Fruit fly (Drosophila melanogaster) whole organism, embryonic: ENCODE measurements around the gene v.
"Not testable (repeated sequence)": the region's sequence is repeated elsewhere in the genome, so short reads cannot be mapped to it uniquely, and the experiment has no call there.

Source experiments
- ATbp ChIP-seq: fragments of 200-800 bp; sonication (Bioruptor generic); optimal IDR thresholded peaks from 2 replicates; lab custom pipeline; 2017; ENCODE audit warnings: missing biosample characterization, mild to moderate bottlenecking, missing genetic modification characterization, missing genetic modification reagents
- Blimp-1 ChIP-seq: fragments of 200-800 bp; sonication (Bioruptor generic); optimal IDR thresholded peaks from 3 replicates; lab custom pipeline; 2018; ENCODE audit warnings: missing biosample characterization, missing genetic modification characterization, mild to moderate bottlenecking, moderate library complexity, missing genetic modification reagents
- CG10979 ChIP-seq: fragments of 200-800 bp; sonication (Bioruptor generic); optimal IDR thresholded peaks from 2 replicates; lab custom pipeline; 2018; ENCODE audit warnings: missing biosample characterization, mild to moderate bottlenecking, missing genetic modification characterization, moderate library complexity
- CG11398 ChIP-seq: fragments of 200-800 bp; sonication (Bioruptor generic); optimal IDR thresholded peaks from 2 replicates; lab custom pipeline; 2016; ENCODE audit warnings: missing biosample characterization, missing genetic modification characterization
- CG11723 ChIP-seq: fragments of 200-800 bp; sonication (Bioruptor generic); optimal IDR thresholded peaks from 2 replicates; lab custom pipeline; 2017; ENCODE audit warnings: missing biosample characterization, mild to moderate bottlenecking, missing genetic modification characterization
- CG12104 ChIP-seq: fragments of 200-800 bp; sonication (Bioruptor generic); optimal IDR thresholded peaks from 3 replicates; lab custom pipeline; 2016; ENCODE audit warnings: missing biosample characterization, missing genetic modification characterization
- CG12391 ChIP-seq: fragments of 200-800 bp; sonication (Bioruptor generic); optimal IDR thresholded peaks from 3 replicates; lab custom pipeline; 2018; ENCODE audit warnings: missing biosample characterization, mild to moderate bottlenecking, missing genetic modification characterization, moderate library complexity
- CG12769 ChIP-seq: fragments of 200-800 bp; sonication (Bioruptor generic); optimal IDR thresholded peaks from 2 replicates; lab custom pipeline; 2019; ENCODE audit warnings: missing biosample characterization, mild to moderate bottlenecking, missing genetic modification characterization, moderate library complexity
- CG16779 ChIP-seq: fragments of 200-800 bp; sonication (Bioruptor generic); IDR thresholded peaks from 2 replicates; pipeline ENCODE4 v1.3.6; 2022; ENCODE audit warnings: missing biosample characterization, missing genetic modification characterization
- CG17361 ChIP-seq: fragments of 200-800 bp; sonication (Bioruptor generic); IDR thresholded peaks from 3 replicates; pipeline ENCODE4 v1.3.6; 2022; ENCODE audit warnings: missing biosample characterization, missing genetic modification characterization
- CG17802 ChIP-seq: fragments of 200-800 bp; sonication (Bioruptor generic); optimal IDR thresholded peaks from 2 replicates; lab custom pipeline; 2018; ENCODE audit warnings: missing biosample characterization, mild to moderate bottlenecking, missing genetic modification characterization, moderate library complexity
- CG18262 ChIP-seq: fragments of 200-800 bp; optimal IDR thresholded peaks from 3 replicates; lab custom pipeline; 2019; ENCODE audit warnings: missing biosample characterization, mild to moderate bottlenecking, missing genetic modification characterization, moderate library complexity
- CG18476 ChIP-seq: fragments of 200-800 bp; sonication (Bioruptor generic); optimal IDR thresholded peaks from 2 replicates; lab custom pipeline; 2016; ENCODE audit warnings: missing biosample characterization, mild to moderate bottlenecking, missing genetic modification characterization
- CG31441 ChIP-seq: fragments of 200-800 bp; sonication (Bioruptor generic); IDR thresholded peaks from 2 replicates; pipeline ENCODE4 v1.3.6; 2022; ENCODE audit warnings: missing biosample characterization, missing genetic modification characterization
- CG4328 ChIP-seq: fragments of 200-800 bp; sonication (Bioruptor generic); optimal IDR thresholded peaks from 3 replicates; lab custom pipeline; 2017; ENCODE audit warnings: missing biosample characterization, missing genetic modification reagents, missing genetic modification characterization
- CG6683 ChIP-seq: fragments of 200-800 bp; sonication (Bioruptor generic); optimal IDR thresholded peaks from 2 replicates; lab custom pipeline; 2017; ENCODE audit warnings: missing biosample characterization, mild to moderate bottlenecking, missing genetic modification characterization, missing genetic modification reagents
- CG7556 ChIP-seq: fragments of 200-800 bp; sonication (Bioruptor generic); optimal IDR thresholded peaks from 2 replicates; lab custom pipeline; 2017; ENCODE audit warnings: missing biosample characterization, mild to moderate bottlenecking, missing genetic modification characterization
- CG7987 ChIP-seq: fragments of 200-800 bp; sonication (Bioruptor generic); optimal IDR thresholded peaks from 2 replicates; lab custom pipeline; 2018; ENCODE audit warnings: missing biosample characterization, mild to moderate bottlenecking, missing genetic modification characterization, moderate library complexity
- CG9876 ChIP-seq: fragments of 200-800 bp; sonication (Bioruptor generic); optimal IDR thresholded peaks from 2 replicates; lab custom pipeline; 2016; ENCODE audit warnings: missing biosample characterization, missing genetic modification characterization
- CoRest ChIP-seq: fragments of 200-800 bp; sonication (Bioruptor generic); optimal IDR thresholded peaks from 3 replicates; lab custom pipeline; 2018; ENCODE audit warnings: missing biosample characterization, mild to moderate bottlenecking, missing genetic modification characterization, moderate library complexity
- Doc3 ChIP-seq: fragments of 200-800 bp; sonication (Bioruptor generic); IDR thresholded peaks from 3 replicates; pipeline ENCODE4 v1.3.6; 2022; ENCODE audit warnings: missing biosample characterization, missing genetic modification characterization; ENCODE audit not compliant: partially characterized antibody
- Drgx ChIP-seq: fragments of 200-800 bp; sonication (Bioruptor generic); IDR thresholded peaks from 2 replicates; pipeline ENCODE4 v1.3.6; 2022; ENCODE audit warnings: missing biosample characterization, missing genetic modification characterization
- Fer2 ChIP-seq: fragments of 200-800 bp; sonication (Bioruptor generic); optimal IDR thresholded peaks from 2 replicates; lab custom pipeline; 2018; ENCODE audit warnings: missing biosample characterization, mild to moderate bottlenecking, missing genetic modification characterization, moderate library complexity
- Fer3 ChIP-seq: fragments of 200-800 bp; sonication (Bioruptor generic); optimal IDR thresholded peaks from 2 replicates; lab custom pipeline; 2018; ENCODE audit warnings: missing biosample characterization, mild to moderate bottlenecking, missing genetic modification characterization, moderate library complexity
- H2.0 ChIP-seq: fragments of 200-800 bp; sonication (Bioruptor generic); IDR thresholded peaks from 2 replicates; pipeline ENCODE4 v1.3.6; 2022; ENCODE audit warnings: missing biosample characterization, missing genetic modification characterization
- Hmr ChIP-seq: fragments of 200-800 bp; sonication (Bioruptor generic); optimal IDR thresholded peaks from 3 replicates; lab custom pipeline; 2017; ENCODE audit warnings: mild to moderate bottlenecking, missing biosample characterization, missing genetic modification reagents, missing genetic modification characterization
- Jarid2 ChIP-seq: fragments of 200-800 bp; sonication (Bioruptor generic); optimal IDR thresholded peaks from 3 replicates; lab custom pipeline; 2017; ENCODE audit warnings: mild to moderate bottlenecking, missing biosample characterization, missing genetic modification reagents, missing genetic modification characterization
- Meics ChIP-seq: fragments of 200-800 bp; sonication (Bioruptor generic); optimal IDR thresholded peaks from 2 replicates; lab custom pipeline; 2017; ENCODE audit warnings: missing biosample characterization, mild to moderate bottlenecking, missing genetic modification characterization
- Sox102F ChIP-seq: fragments of 200-800 bp; sonication (Bioruptor generic); optimal IDR thresholded peaks from 2 replicates; lab custom pipeline; 2018; ENCODE audit warnings: missing biosample characterization, mild to moderate bottlenecking, missing genetic modification characterization, moderate library complexity
- Sry-δ ChIP-seq: fragments of 200-800 bp; sonication (Bioruptor generic); optimal IDR thresholded peaks from 2 replicates; lab custom pipeline; 2016; ENCODE audit warnings: missing biosample characterization, missing genetic modification characterization
- Stat92E ChIP-seq, 3 experiments: fragments of >200 bp in 2 of 3; fragments of 200-800 bp in 1 of 3; sonication (Bioruptor generic) in 1 of 3; optimal IDR thresholded peaks; 2 replicates each; lab custom pipeline; 2017 to 2019; ENCODE audit warnings: missing biosample characterization in 3 of 3, missing genetic modification characterization in 3 of 3, mild to moderate bottlenecking in 1 of 3, moderate library complexity in 1 of 3
- ase ChIP-seq: fragments of 200-800 bp; sonication (Bioruptor generic); IDR thresholded peaks from 3 replicates; pipeline ENCODE4 v1.3.6; 2022; ENCODE audit warnings: missing biosample characterization, missing genetic modification characterization
- az2 ChIP-seq: fragments of 200-800 bp; sonication (Bioruptor generic); optimal IDR thresholded peaks from 3 replicates; lab custom pipeline; 2016; ENCODE audit warnings: missing biosample characterization, missing genetic modification characterization
- cg ChIP-seq: fragments of 200-800 bp; sonication (Bioruptor generic); optimal IDR thresholded peaks from 3 replicates; lab custom pipeline; 2019; ENCODE audit warnings: missing biosample characterization, mild to moderate bottlenecking, missing genetic modification characterization, moderate library complexity
- dm ChIP-seq: fragments of 200-800 bp; sonication (Bioruptor generic); optimal IDR thresholded peaks from 3 replicates; lab custom pipeline; 2016; ENCODE audit warnings: missing biosample characterization, missing genetic modification characterization
- dmrt11E ChIP-seq: fragments of 200-800 bp; sonication (Bioruptor generic); optimal IDR thresholded peaks from 3 replicates; lab custom pipeline; 2018; ENCODE audit warnings: missing biosample characterization, mild to moderate bottlenecking, missing genetic modification characterization, moderate library complexity
- kni ChIP-seq: fragments of 200-800 bp; sonication (Bioruptor generic); optimal IDR thresholded peaks from 3 replicates; lab custom pipeline; 2017; ENCODE audit warnings: mild to moderate bottlenecking, missing biosample characterization, missing genetic modification reagents, missing genetic modification characterization
- org-1 ChIP-seq: fragments of 200-800 bp; sonication (Bioruptor generic); optimal IDR thresholded peaks from 2 replicates; lab custom pipeline; 2017; ENCODE audit warnings: missing biosample characterization, missing genetic modification characterization
- peb ChIP-seq: fragments of 200-800 bp; sonication (Bioruptor generic); IDR thresholded peaks from 2 replicates; pipeline ENCODE4 v1.3.6; 2022; ENCODE audit warnings: missing biosample characterization, missing genetic modification characterization
- phol ChIP-seq: fragments of 200-800 bp; sonication (Bioruptor generic); optimal IDR thresholded peaks from 3 replicates; lab custom pipeline; 2018; ENCODE audit warnings: missing biosample characterization, mild to moderate bottlenecking, missing genetic modification characterization, moderate library complexity
- repo ChIP-seq: fragments of 200-800 bp; sonication (Bioruptor generic); optimal IDR thresholded peaks from 2 replicates; lab custom pipeline; 2016; ENCODE audit warnings: missing biosample characterization, missing genetic modification characterization
- sens ChIP-seq: fragments of 200-800 bp; sonication (Bioruptor generic); peaks from one replicate; lab custom pipeline; 2016; ENCODE audit warnings: missing biosample characterization, missing genetic modification characterization

Gene v

dm6 chrX:10950930-10951329 lies 27.2 kb downstream of the v start, which contains the start of gene Rab9Fa:
TSS of gene Rab9Fa (minus strand) at chrX:10951030.
- not testable (repeated sequence) for TF ChIP-seq peb (GFP tag; lab: Robert Waterston, UW); kni; CG18476 (GFP tag; lab: Kevin White, UChicago)

dm6 chrX:10952386-10952785 lies 28.6 kb downstream of the v start, which contains the start of gene Rab9Fb:
TSS of gene Rab9Fb (minus strand) at chrX:10952486.
- TF ChIP-seq Doc3 (GFP tag; lab: Robert Waterston, UW), result no peak
- TF ChIP-seq CG31441 (GFP tag; lab: Robert Waterston, UW), result no peak
- no peak for TF ChIP-seq Jarid2 (GFP tag; lab: Kevin White, UChicago)
- no peak for TF ChIP-seq CG11398 (GFP tag; lab: Kevin White, UChicago)
- TF ChIP-seq CG12769 (tag; lab: Kevin White, UChicago), result no peak
- no peak for TF ChIP-seq CG16779 (GFP tag; lab: Robert Waterston, UW)
- TF ChIP-seq CG11723 (GFP tag; lab: Kevin White, UChicago), result no peak
- TF ChIP-seq Hmr (GFP tag; lab: Kevin White, UChicago), result no peak

dm6 chrX:10953240-10953639 lies 29.5 kb downstream of the v start:
- TF ChIP-seq dmrt11E (tag; lab: Kevin White, UChicago), result no peak
- TF ChIP-seq Blimp-1 (GFP tag; lab: Kevin White, UChicago), result peak; percentile 23
- no peak for TF ChIP-seq dm (GFP tag; lab: Kevin White, UChicago)
- TF ChIP-seq sens (GFP tag; lab: Kevin White, UChicago), result peak; percentile 39
- peak; percentile 15 for TF ChIP-seq ATbp (GFP tag; lab: Kevin White, UChicago)
- TF ChIP-seq Sox102F, result peak; percentile 57
- TF ChIP-seq, all 482 proteins: peak for 4

- TF ChIP-seq Drgx (GFP tag; lab: Robert Waterston, UW), result peak; percentile 16; the same call in 1 of the 2 replicates
- TF ChIP-seq CG4328, result no peak
- TF ChIP-seq CG9876 (GFP tag; lab: Kevin White, UChicago), result no peak
- TF ChIP-seq CG7987 (GFP tag; lab: Kevin White, UChicago), result no peak
- no peak for TF ChIP-seq CG18262 (tag; lab: Kevin White, UChicago)
- TF ChIP-seq CG10979 (tag; lab: Kevin White, UChicago), result no peak
- no peak for TF ChIP-seq CG7556
- no peak for TF ChIP-seq az2
- TF ChIP-seq H2.0 (GFP tag; lab: Robert Waterston, UW), result no peak
These were observed 36.1 kb downstream of the v start for dm6 chrX:10959912-10960311.

dm6 chrX:10966978-10967731 lies 43.4 kb downstream of the v start, which contains the start of gene C901:
TSS of gene C901 (minus strand) at chrX:10967134.
- peak; percentile 41 for TF ChIP-seq org-1
- no peak for TF ChIP-seq Sry-δ (GFP tag; lab: Kevin White, UChicago)
- TF ChIP-seq Meics (GFP tag; lab: Kevin White, UChicago), result peak; percentile 49
- peak; percentile 58; the same call in 2 of the 3 replicates for TF ChIP-seq ase (GFP tag; lab: Robert Waterston, UW)
- TF ChIP-seq cg (GFP tag; lab: Kevin White, UChicago), result no peak
- peak; percentile 89 for TF ChIP-seq CG17361 (GFP tag; lab: Robert Waterston, UW)
- peak; percentile 87 for TF ChIP-seq phol
- TF ChIP-seq Fer3 (tag; lab: Kevin White, UChicago), result peak; percentile 51
- TF ChIP-seq CG17802, result no peak
- TF ChIP-seq CG12391 (tag; lab: Kevin White, UChicago), result peak; percentile 75
- TF ChIP-seq CG12104 (GFP tag; lab: Kevin White, UChicago), result peak; percentile 41
- peak; percentile 85 for TF ChIP-seq CoRest (tag; lab: Kevin White, UChicago)
- TF ChIP-seq Fer2 (tag; lab: Kevin White, UChicago), result no peak
- peak; percentile 25 for TF ChIP-seq CG6683 (GFP tag; lab: Kevin White, UChicago)
- TF ChIP-seq repo (GFP tag; lab: Kevin White, UChicago), result no peak
- peak; percentile 63 for TF ChIP-seq dmrt11E (tag; lab: Kevin White, UChicago)
- no peak for TF ChIP-seq Stat92E (GFP tag; optimal IDR thresholded peaks at IDR 0.05; lab: Kevin White, UChicago)
